Fruit fly (Drosophila melanogaster) whole organism, adult: ENCODE measurements around the gene Neu2.

Experiments
- Clk ChIP-seq: fragments of 200-800 bp; sonication (Bioruptor generic); optimal IDR thresholded peaks from 2 replicates; lab custom pipeline; 2017; ENCODE audit warnings: missing biosample characterization, missing genetic modification characterization
- Mnt ChIP-seq: fragments of 200-800 bp; sonication (Bioruptor generic); optimal IDR thresholded peaks from 2 replicates; lab custom pipeline; 2016; ENCODE audit warnings: missing biosample characterization, mild to moderate bottlenecking, missing genetic modification characterization
- cnc ChIP-seq, 2 experiments: fragments of >200 bp; optimal IDR thresholded peaks; 2 replicates each; lab custom pipeline; 2017
- kay ChIP-seq: fragments of 200-800 bp; sonication (Bioruptor generic); peaks from one replicate; lab custom pipeline; 2016; ENCODE audit warnings: missing biosample characterization, missing genetic modification characterization, borderline replicate concordance
- ovo ChIP-seq: fragments of 200-800 bp; sonication (Bioruptor generic); optimal IDR thresholded peaks from 2 replicates; lab custom pipeline; 2016; ENCODE audit warnings: missing biosample characterization, missing genetic modification characterization

DNA sequence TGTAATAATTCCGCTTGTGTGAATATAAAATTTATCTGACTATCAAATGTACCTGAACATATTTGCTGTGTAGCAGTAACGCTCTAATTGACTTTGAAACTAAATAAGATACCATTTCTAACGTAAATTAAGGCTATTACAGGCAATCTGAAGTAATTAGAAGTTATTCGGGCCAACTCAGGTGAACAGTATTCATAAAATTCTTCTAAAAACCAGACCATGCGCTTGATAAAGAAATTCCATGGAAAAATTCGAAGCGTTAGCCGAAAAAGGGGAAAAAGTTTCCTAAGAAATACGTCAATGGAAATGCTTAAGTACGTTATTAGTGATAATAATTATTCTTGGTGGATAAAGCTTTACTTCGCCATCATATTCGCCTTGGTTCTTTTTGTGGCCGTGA lies 44.0 kb upstream of the Neu2 start, which contains the start of gene ppk5:
- TF ChIP-seq cnc (optimal IDR thresholded peaks at IDR 0.05; lab: Kevin White, UChicago) (no peak), kay (GFP tag; lab: Kevin White, UChicago) (no peak), Clk (GFP tag; lab: Kevin White, UChicago) (no peak), Mnt (GFP tag; lab: Kevin White, UChicago) (no peak), ovo (GFP tag; lab: Kevin White, UChicago) (no peak)
